Fruit fly (Drosophila melanogaster) whole organism, prepupa: ENCODE results near the gene CG9166.
A peak's percentile ranks its signal among the peaks of the same experiment; 100 is the strongest.

Experiments used
- CG10631 ChIP-seq: fragments of 200-800 bp; sonication (Bioruptor generic); optimal IDR thresholded peaks from 2 replicates; lab custom pipeline; 2016; ENCODE audit warnings: missing biosample characterization, missing genetic modification characterization
- CG10669 ChIP-seq: fragments of 200-800 bp; sonication (Bioruptor generic); optimal IDR thresholded peaks from 3 replicates; lab custom pipeline; 2018; ENCODE audit warnings: missing biosample characterization, mild to moderate bottlenecking, missing genetic modification characterization, moderate library complexity
- CG11294 ChIP-seq: fragments of 200-800 bp; sonication (Bioruptor generic); IDR thresholded peaks from 2 replicates; pipeline ENCODE4 v1.3.6; 2022; ENCODE audit warnings: missing biosample characterization, missing genetic modification characterization
- CG11762 ChIP-seq: fragments of 200-800 bp; sonication (Bioruptor generic); optimal IDR thresholded peaks from 3 replicates; lab custom pipeline; 2016; ENCODE audit warnings: missing biosample characterization, missing genetic modification characterization; ENCODE audit not compliant: insufficient read depth
- CG11902 ChIP-seq: fragments of 200-800 bp; sonication (Bioruptor generic); optimal IDR thresholded peaks from 3 replicates; lab custom pipeline; 2016; ENCODE audit warnings: missing biosample characterization, missing genetic modification characterization
- CG15336 ChIP-seq: fragments of 200-800 bp; sonication (Bioruptor generic); IDR thresholded peaks from 2 replicates; pipeline ENCODE4 v1.3.6; 2022; ENCODE audit warnings: missing biosample characterization, missing genetic modification characterization
- CG3032 ChIP-seq: fragments of 200-800 bp; optimal IDR thresholded peaks from 2 replicates; lab custom pipeline; 2019; ENCODE audit warnings: missing biosample characterization, mild to moderate bottlenecking, missing genetic modification characterization, moderate library complexity
- CG31627 ChIP-seq: fragments of 200-800 bp; sonication (Bioruptor generic); optimal IDR thresholded peaks from 3 replicates; lab custom pipeline; 2016; ENCODE audit warnings: missing biosample characterization, missing genetic modification characterization
- CG32006 ChIP-seq: fragments of 200-800 bp; sonication (Bioruptor generic); optimal IDR thresholded peaks from 3 replicates; lab custom pipeline; 2017; ENCODE audit warnings: missing biosample characterization, mild to moderate bottlenecking, missing genetic modification characterization
- CG34406 ChIP-seq: fragments of 200-800 bp; sonication (Bioruptor generic); optimal IDR thresholded peaks from 3 replicates; lab custom pipeline; 2016; ENCODE audit warnings: missing biosample characterization, missing genetic modification characterization
- CG4318 ChIP-seq: fragments of 200-800 bp; sonication (Bioruptor generic); optimal IDR thresholded peaks from 3 replicates; lab custom pipeline; 2017; ENCODE audit warnings: missing biosample characterization, mild to moderate bottlenecking, missing genetic modification characterization
- CG6163 ChIP-seq: fragments of 200-800 bp; sonication (Bioruptor generic); IDR thresholded peaks from 3 replicates; pipeline ENCODE4 v1.3.6; 2022; ENCODE audit warnings: missing biosample characterization, missing genetic modification characterization
- CG6808 ChIP-seq: fragments of 200-800 bp; sonication (Bioruptor generic); optimal IDR thresholded peaks from 3 replicates; lab custom pipeline; 2017; ENCODE audit warnings: missing biosample characterization, missing genetic modification characterization, mild to moderate bottlenecking, moderate library complexity, missing genetic modification reagents
- CG6854 ChIP-seq: fragments of 200-800 bp; sonication (Bioruptor generic); optimal IDR thresholded peaks from 2 replicates; lab custom pipeline; 2017; ENCODE audit warnings: missing biosample characterization, mild to moderate bottlenecking, missing genetic modification characterization
- CG7368 ChIP-seq: fragments of 200-800 bp; sonication (Bioruptor generic); optimal IDR thresholded peaks from 3 replicates; lab custom pipeline; 2016; ENCODE audit warnings: missing biosample characterization, missing genetic modification characterization
- CG8119 ChIP-seq: fragments of 200-800 bp; sonication (Bioruptor generic); IDR thresholded peaks from 3 replicates; pipeline ENCODE4 v1.3.6; 2022; ENCODE audit warnings: missing biosample characterization, missing genetic modification characterization
- CG8632 ChIP-seq: fragments of 200-800 bp; sonication (Bioruptor generic); optimal IDR thresholded peaks from 3 replicates; lab custom pipeline; 2016; ENCODE audit warnings: missing biosample characterization, missing genetic modification characterization
- CG9139 ChIP-seq: fragments of 200-800 bp; sonication (Bioruptor generic); optimal IDR thresholded peaks from 3 replicates; lab custom pipeline; 2017; ENCODE audit warnings: missing biosample characterization, mild to moderate bottlenecking, missing genetic modification characterization
- Eip75B ChIP-seq: fragments of 200-800 bp; sonication (Bioruptor generic); optimal IDR thresholded peaks from 3 replicates; lab custom pipeline; 2016; ENCODE audit warnings: missing biosample characterization, missing genetic modification characterization
- Eip93F ChIP-seq: fragments of 200-800 bp; sonication (Bioruptor generic); optimal IDR thresholded peaks from 2 replicates; lab custom pipeline; 2016; ENCODE audit warnings: missing biosample characterization, mild to moderate bottlenecking, missing genetic modification characterization
- Ets21C ChIP-seq: fragments of 200-800 bp; sonication (Bioruptor generic); optimal IDR thresholded peaks from 3 replicates; lab custom pipeline; 2016; ENCODE audit warnings: missing biosample characterization, missing genetic modification characterization
- Ets96B ChIP-seq: fragments of 200-800 bp; optimal IDR thresholded peaks from 2 replicates; lab custom pipeline; 2019; ENCODE audit warnings: missing biosample characterization, mild to moderate bottlenecking, missing genetic modification characterization, moderate library complexity
- Gug ChIP-seq: fragments of 200-800 bp; sonication (Bioruptor generic); IDR thresholded peaks from 2 replicates; pipeline ENCODE4 v1.3.6; 2022; ENCODE audit warnings: missing biosample characterization, missing genetic modification characterization
- Hr38 ChIP-seq: sonication (Bioruptor generic); optimal IDR thresholded peaks from 2 replicates; lab custom pipeline; 2016; ENCODE audit warnings: missing biosample characterization, missing genetic modification characterization
- Hr4 ChIP-seq: fragments of 200-800 bp; sonication (Bioruptor generic); optimal IDR thresholded peaks from 3 replicates; lab custom pipeline; 2016; ENCODE audit warnings: missing biosample characterization, missing genetic modification characterization
- Met ChIP-seq: fragments of 200-800 bp; sonication (Bioruptor generic); optimal IDR thresholded peaks from 3 replicates; lab custom pipeline; 2016; ENCODE audit warnings: missing biosample characterization, missing genetic modification characterization
- Smox ChIP-seq: fragments of 200-800 bp; sonication (Bioruptor generic); optimal IDR thresholded peaks from 3 replicates; lab custom pipeline; 2016; ENCODE audit warnings: missing biosample characterization, missing genetic modification characterization
- Sox102F ChIP-seq: fragments of 200-800 bp; sonication (Bioruptor generic); optimal IDR thresholded peaks from 2 replicates; lab custom pipeline; 2016; ENCODE audit warnings: missing biosample characterization, mild to moderate bottlenecking, missing genetic modification characterization
- Sox14 ChIP-seq: fragments of 200-800 bp; sonication (Bioruptor generic); optimal IDR thresholded peaks from 3 replicates; lab custom pipeline; 2016; ENCODE audit warnings: missing biosample characterization, missing genetic modification characterization
- achi ChIP-seq: fragments of 200-800 bp; sonication (Bioruptor generic); optimal IDR thresholded peaks from 3 replicates; lab custom pipeline; 2016; ENCODE audit warnings: missing biosample characterization, missing genetic modification characterization
- acj6 ChIP-seq: fragments of 200-800 bp; sonication (Bioruptor generic); optimal IDR thresholded peaks from 3 replicates; lab custom pipeline; 2016; ENCODE audit warnings: missing biosample characterization, missing genetic modification characterization
- cyc ChIP-seq: fragments of 200-800 bp; sonication (Bioruptor generic); optimal IDR thresholded peaks from 3 replicates; lab custom pipeline; 2016; ENCODE audit warnings: missing biosample characterization, missing genetic modification characterization
- dac ChIP-seq: fragments of 200-800 bp; sonication (Bioruptor generic); optimal IDR thresholded peaks from 2 replicates; lab custom pipeline; 2017; ENCODE audit warnings: missing biosample characterization, mild to moderate bottlenecking, missing genetic modification characterization
- dsx ChIP-seq: fragments of 200-800 bp; optimal IDR thresholded peaks from 3 replicates; lab custom pipeline; 2019; ENCODE audit warnings: missing biosample characterization, mild to moderate bottlenecking, missing genetic modification characterization, moderate library complexity; ENCODE audit not compliant: poor library complexity, severe bottlenecking
- eg ChIP-seq: fragments of 200-800 bp; sonication (Bioruptor generic); IDR thresholded peaks from 3 replicates; pipeline ENCODE4 v1.3.6; 2022; ENCODE audit warnings: missing biosample characterization, missing genetic modification characterization
- fd59A ChIP-seq: fragments of 200-800 bp; sonication (Bioruptor generic); optimal IDR thresholded peaks from 2 replicates; lab custom pipeline; 2017; ENCODE audit warnings: missing biosample characterization, mild to moderate bottlenecking, missing genetic modification characterization, missing genetic modification reagents
- fd85E ChIP-seq: fragments of 200-800 bp; sonication (Bioruptor generic); optimal IDR thresholded peaks from 3 replicates; lab custom pipeline; 2016; ENCODE audit warnings: missing biosample characterization, missing genetic modification characterization
- fkh ChIP-seq: fragments of 200-800 bp; sonication (Bioruptor generic); optimal IDR thresholded peaks from 3 replicates; lab custom pipeline; 2017; ENCODE audit warnings: missing biosample characterization, mild to moderate bottlenecking, missing genetic modification characterization, moderate library complexity
- lz ChIP-seq: fragments of 200-800 bp; sonication (Bioruptor generic); optimal IDR thresholded peaks from 3 replicates; lab custom pipeline; 2016; ENCODE audit warnings: missing biosample characterization, missing genetic modification characterization
- net ChIP-seq: fragments of 200-800 bp; sonication (Bioruptor generic); optimal IDR thresholded peaks from 3 replicates; lab custom pipeline; 2016; ENCODE audit warnings: missing biosample characterization, missing genetic modification characterization
- pdm3 ChIP-seq: fragments of 200-800 bp; sonication (Bioruptor generic); optimal IDR thresholded peaks from 3 replicates; lab custom pipeline; 2016; ENCODE audit warnings: missing biosample characterization, missing genetic modification characterization
- spab ChIP-seq: fragments of 200-800 bp; sonication (Bioruptor generic); optimal IDR thresholded peaks from 2 replicates; lab custom pipeline; 2017; ENCODE audit warnings: missing biosample characterization, mild to moderate bottlenecking, missing genetic modification characterization, missing genetic modification reagents
- ss ChIP-seq, 2 experiments: fragments of 200-800 bp; sonication (Bioruptor generic); optimal IDR thresholded peaks; 2 replicates in 1 of 2; 3 replicates in 1 of 2; lab custom pipeline; 2017 to 2018; ENCODE audit warnings: mild to moderate bottlenecking in 2 of 2, missing biosample characterization in 2 of 2, missing genetic modification characterization in 2 of 2, moderate library complexity in 1 of 2
- svp ChIP-seq: fragments of 200-800 bp; sonication (Bioruptor generic); peaks from one replicate; lab custom pipeline; 2016; ENCODE audit warnings: missing biosample characterization, missing genetic modification characterization
- topi ChIP-seq: fragments of 200-800 bp; sonication (Bioruptor generic); optimal IDR thresholded peaks from 3 replicates; lab custom pipeline; 2016; ENCODE audit warnings: missing biosample characterization, missing genetic modification characterization
- vri ChIP-seq: fragments of 200-800 bp; sonication (Bioruptor generic); optimal IDR thresholded peaks from 3 replicates; lab custom pipeline; 2016; ENCODE audit warnings: missing biosample characterization, mild to moderate bottlenecking, missing genetic modification characterization

CG9166 gene

DNA sequence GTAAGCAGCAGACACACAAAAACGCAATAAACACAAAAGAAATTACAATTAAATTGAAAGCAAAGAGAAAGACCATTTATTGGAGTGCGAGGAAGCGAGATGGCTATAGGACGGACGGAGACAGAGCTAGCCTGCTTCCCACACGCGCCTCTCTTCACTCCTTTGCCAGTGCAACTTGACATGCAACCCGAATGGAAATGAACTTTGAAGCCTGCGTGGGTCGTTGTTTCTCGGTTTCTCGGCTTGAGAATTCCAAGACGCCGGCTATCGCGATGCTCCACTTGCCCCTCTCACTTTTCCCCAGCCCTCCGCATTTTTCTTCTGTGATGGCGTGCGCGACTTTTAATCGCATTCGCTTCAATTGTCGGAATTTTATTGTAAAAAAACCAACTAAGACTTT lies 30.0 kb downstream of the CG9166 start (continued):
- TF ChIP-seq Eip75B (GFP tag; lab: Kevin White, UChicago) (no peak), CG32006 (peak; percentile 1), CG6163 (peak; percentile 20; the same call in 1 of the 3 replicates), Met (GFP tag; lab: Kevin White, UChicago) (no peak), CG11762 (GFP tag; lab: Kevin White, UChicago) (no peak), CG9139 (GFP tag; lab: Kevin White, UChicago) (peak; percentile 23), CG10669 (GFP tag; lab: Kevin White, UChicago) (peak; percentile 18), topi (GFP tag; lab: Kevin White, UChicago) (no peak), CG6808 (GFP tag; lab: Kevin White, UChicago) (peak; percentile 48), CG15336 (GFP tag; lab: Robert Waterston, UW) (0 out of 2 replicates have a peak, but pooled peaks have one; percentile 6), Gug (GFP tag; lab: Robert Waterston, UW) (no peak), lz (GFP tag; lab: Kevin White, UChicago) (no peak), CG6854 (GFP tag; lab: Kevin White, UChicago) (no peak), Ets21C (no peak), CG7368 (GFP tag; lab: Kevin White, UChicago) (no peak), dsx (no peak), CG31627 (GFP tag; lab: Kevin White, UChicago) (no peak), CG11294 (GFP tag; lab: Robert Waterston, UW) (no peak), CG4318 (GFP tag; lab: Kevin White, UChicago) (no peak), CG8632 (GFP tag; lab: Kevin White, UChicago) (no peak), CG8119 (no peak), fkh (GFP tag; lab: Kevin White, UChicago) (no peak), vri (GFP tag; lab: Kevin White, UChicago) (no peak), fd59A (GFP tag; lab: Kevin White, UChicago) (no peak), Sox102F (GFP tag; lab: Kevin White, UChicago) (no peak), ss (GFP tag; optimal IDR thresholded peaks at IDR 0.05; lab: Kevin White, UChicago) (peak; percentile 64 to 81), CG10631 (no peak), pdm3 (GFP tag; lab: Kevin White, UChicago) (no peak), eg (no peak), Smox (no peak), CG11902 (no peak), CG34406 (no peak)
- TF ChIP-seq, all 60 proteins: peak for 14

DNA sequence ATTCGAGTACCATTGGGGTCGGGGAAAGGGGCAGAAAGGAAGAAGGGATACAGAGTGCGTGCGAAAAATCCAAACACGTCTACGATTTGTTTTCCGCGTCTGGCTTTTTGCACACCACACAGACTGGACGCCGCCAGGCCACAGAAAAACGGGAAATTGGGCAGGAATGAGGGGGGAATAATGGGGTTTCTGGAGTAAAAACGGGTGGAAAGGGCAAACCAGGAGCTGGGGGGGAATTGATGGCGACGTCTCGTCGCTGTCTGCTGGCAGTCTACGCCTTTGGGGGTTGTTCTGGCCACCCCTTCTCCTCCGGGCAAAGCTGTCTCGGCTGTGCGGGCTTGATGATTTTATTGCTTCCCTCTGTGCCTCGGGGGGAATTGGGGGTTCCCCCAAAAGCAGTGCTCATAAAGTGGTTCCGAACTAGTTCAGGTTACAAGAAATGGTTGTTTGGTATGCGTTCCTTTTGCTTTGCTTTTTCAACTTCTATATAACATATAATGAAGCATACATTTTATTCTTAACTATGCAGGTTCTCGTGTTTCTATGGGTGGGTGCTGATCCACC lies 34.8 kb downstream of the CG9166 start:
- TF ChIP-seq achi (no peak), ss (GFP tag; optimal IDR thresholded peaks at IDR 0.05; lab: Kevin White, UChicago) (peak in 1 of 2 experiments; percentile 20), CG8119 (no peak), lz (GFP tag; lab: Kevin White, UChicago) (no peak), CG11902 (no peak), eg (no peak), net (GFP tag; lab: Kevin White, UChicago) (no peak)

DNA sequence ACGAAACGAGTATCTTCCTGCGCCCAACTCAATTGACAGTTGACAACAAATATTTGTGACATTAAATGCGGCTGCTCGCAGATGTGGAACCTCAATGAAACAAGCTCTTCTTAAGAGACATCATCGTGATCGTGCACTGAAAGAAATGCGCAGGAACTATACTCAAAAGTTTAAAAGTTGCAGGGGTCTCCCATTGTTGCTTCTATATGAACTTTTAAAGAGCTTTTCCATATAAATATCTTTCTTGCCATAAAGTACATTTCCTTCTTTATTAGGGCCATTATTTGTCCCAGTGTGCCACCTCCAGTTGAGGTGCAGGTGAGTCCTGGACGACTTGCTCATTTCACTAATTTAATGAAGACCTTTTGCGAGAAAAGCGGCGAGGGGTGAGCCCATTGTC lies 37.2 kb downstream of the CG9166 start:
- peak; percentile 53 for TF ChIP-seq Eip75B (GFP tag; lab: Kevin White, UChicago)
- TF ChIP-seq Hr38 (GFP tag; lab: Kevin White, UChicago) = no peak
- peak; percentile 87 for TF ChIP-seq svp (GFP tag; lab: Kevin White, UChicago)
- TF ChIP-seq achi = peak; percentile 24
- TF ChIP-seq Gug (GFP tag; lab: Robert Waterston, UW) = no peak
- peak; percentile 14 for TF ChIP-seq Hr4 (GFP tag; lab: Kevin White, UChicago)
- peak; percentile 54 for TF ChIP-seq Ets96B (tag; lab: Kevin White, UChicago)
- no peak for TF ChIP-seq CG4318 (GFP tag; lab: Kevin White, UChicago)
- TF ChIP-seq CG6163 = peak; percentile 67; the same call in 2 of the 3 replicates
- TF ChIP-seq CG11762 (GFP tag; lab: Kevin White, UChicago) = no peak
- peak; percentile 46 for TF ChIP-seq net (GFP tag; lab: Kevin White, UChicago)
- TF ChIP-seq CG32006 = peak; percentile 27
- TF ChIP-seq CG34406 = peak; percentile 67
- TF ChIP-seq CG11294 (GFP tag; lab: Robert Waterston, UW) = no peak
- peak; percentile 71 for TF ChIP-seq cyc (GFP tag; lab: Kevin White, UChicago)
- TF ChIP-seq acj6 (GFP tag; lab: Kevin White, UChicago) = peak; percentile 68
- peak; percentile 61 for TF ChIP-seq CG10631
- peak; percentile 25 for TF ChIP-seq Eip93F
- TF ChIP-seq CG6808 (GFP tag; lab: Kevin White, UChicago) = peak; percentile 43
- peak; percentile 66 for TF ChIP-seq CG3032
- no peak for TF ChIP-seq dac (GFP tag; lab: Kevin White, UChicago)
- TF ChIP-seq spab (GFP tag; lab: Kevin White, UChicago) = peak; percentile 42
- TF ChIP-seq Sox14 (GFP tag; lab: Kevin White, UChicago) = peak; percentile 71
- peak; percentile 87 for TF ChIP-seq Met (GFP tag; lab: Kevin White, UChicago)
- no peak for TF ChIP-seq CG6854 (GFP tag; lab: Kevin White, UChicago)
- TF ChIP-seq fd85E (GFP tag; lab: Kevin White, UChicago) = no peak
- peak; percentile 24 for TF ChIP-seq dsx
- no peak for TF ChIP-seq CG9139 (GFP tag; lab: Kevin White, UChicago)
